Worm (Caenorhabditis elegans): Measurements from ENCODE around the gene F41G4.7.

ce11 chrX:16787152-16787551, 49.1 kb downstream of the F41G4.7 start:
- no peak for TF ChIP-seq lin-39 (tag; optimal IDR thresholded peaks at IDR 0.05)
- TF ChIP-seq mab-5 (tag; optimal IDR thresholded peaks at IDR 0.05) = no peak
